Worm (Caenorhabditis elegans) whole organism, L4 larva: Measurements from ENCODE around the gene F58H1.3.

Experiments
- R02D3.7 ChIP-seq: fragments of 150-350 bp; sonication (generic microtip); optimal IDR thresholded peaks from 3 replicates; lab custom pipeline; 2014; ENCODE audit warnings: missing biosample characterization, missing genetic modification characterization
- T20F7.1 ChIP-seq: fragments of 200-800 bp; sonication (Bioruptor generic); optimal IDR thresholded peaks from 2 replicates; lab custom pipeline; 2018; ENCODE audit warnings: mild to moderate bottlenecking, missing genetic modification characterization, missing compliant biosample characterization
- aly-2 ChIP-seq: sonication (generic microtip); optimal IDR thresholded peaks from 2 replicates; lab custom pipeline; 2018; ENCODE audit warnings: missing biosample characterization, missing genetic modification characterization
- ceh-20 ChIP-seq: fragments of 200-800 bp; sonication (Bioruptor generic); IDR thresholded peaks from 2 replicates; pipeline ENCODE4 v1.3.6; 2022; ENCODE audit warnings: missing genetic modification reagents, missing genetic modification characterization, missing compliant biosample characterization
- ces-1 ChIP-seq: fragments of 150-350 bp; sonication (generic microtip); optimal IDR thresholded peaks from 4 replicates; lab custom pipeline; 2014; ENCODE audit warnings: missing biosample characterization, missing genetic modification reagents, missing genetic modification characterization
- egl-27 ChIP-seq: sonication (generic microtip); optimal IDR thresholded peaks from 3 replicates; lab custom pipeline; 2017; ENCODE audit warnings: missing biosample characterization, missing genetic modification reagents, missing genetic modification characterization
- mdt-29 ChIP-seq: fragments of 200-800 bp; sonication (Bioruptor generic); IDR thresholded peaks from 2 replicates; pipeline ENCODE4 v1.3.6; 2022; ENCODE audit warnings: missing genetic modification reagents, missing genetic modification characterization, missing compliant biosample characterization
- snpc-1.2 ChIP-seq: fragments of 200-800 bp; sonication (Bioruptor generic); IDR thresholded peaks from 2 replicates; pipeline ENCODE4 v1.3.6; 2022; ENCODE audit warnings: missing genetic modification reagents, missing genetic modification characterization, missing compliant biosample characterization
- snpc-4 ChIP-seq: fragments of 150-350 bp; optimal IDR thresholded peaks from 2 replicates; lab custom pipeline; 2014; ENCODE audit warnings: missing biosample characterization, missing genetic modification characterization
- unc-62 ChIP-seq, 3 experiments: fragments of 150-350 bp in 1 of 3; sonication (generic microtip); optimal IDR thresholded peaks in 2 of 3; peaks in 1 of 3; 1 replicate in 1 of 3; 2 replicates in 2 of 3; lab custom pipeline; 2014 to 2017; ENCODE audit warnings: missing biosample characterization in 3 of 3, missing genetic modification characterization in 3 of 3, missing genetic modification reagents in 3 of 3, missing genotype in 1 of 3

DNA sequence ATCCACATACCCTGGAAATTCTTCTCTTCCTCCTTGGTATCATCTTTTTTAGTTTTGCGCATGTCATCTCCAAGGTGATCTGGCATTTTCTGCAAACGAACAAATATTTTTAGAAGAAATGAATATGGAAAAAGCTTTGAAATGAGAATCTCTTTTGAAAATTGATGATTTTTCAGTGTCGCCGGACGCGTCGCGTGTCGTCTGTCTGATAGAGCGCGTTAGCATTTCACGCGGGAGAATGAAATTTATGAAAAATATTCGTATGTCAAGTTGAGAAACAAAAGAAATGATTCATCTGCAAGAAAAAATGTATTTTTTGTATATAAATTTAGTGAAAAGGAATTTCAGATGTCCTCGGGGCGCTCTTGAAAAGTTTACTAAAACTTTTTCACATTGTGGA, 48.5 kb downstream of the F58H1.3 start, which contains the start of gene rpt-1:
- TF ChIP-seq ces-1 (GFP tag; lab: Kevin White, UChicago) (no peak), snpc-4 (peak; percentile 60), unc-62 (GFP tag; optimal IDR thresholded peaks at IDR 0.05 in 1 of 2; lab: Kevin White, UChicago) (no peak), unc-62 (tag; optimal IDR thresholded peaks at IDR 0.05; lab: Kevin White, UChicago) (no peak), egl-27 (no peak), mdt-29 (GFP tag; lab: Robert Waterston, UW) (no peak), R02D3.7 (tag; lab: Kevin White, UChicago) (no peak), T20F7.1 (GFP tag; lab: Kevin White, UChicago) (peak; percentile 3), aly-2 (no peak), ceh-20 (GFP tag; lab: Robert Waterston, UW) (no peak), snpc-1.2 (GFP tag; lab: Robert Waterston, UW) (no peak)
